Worm (Caenorhabditis elegans): ENCODE results near the gene ptr-20.
A peak's percentile ranks its signal among the peaks of the same experiment; 100 is the strongest.

Gene ptr-20

DNA sequence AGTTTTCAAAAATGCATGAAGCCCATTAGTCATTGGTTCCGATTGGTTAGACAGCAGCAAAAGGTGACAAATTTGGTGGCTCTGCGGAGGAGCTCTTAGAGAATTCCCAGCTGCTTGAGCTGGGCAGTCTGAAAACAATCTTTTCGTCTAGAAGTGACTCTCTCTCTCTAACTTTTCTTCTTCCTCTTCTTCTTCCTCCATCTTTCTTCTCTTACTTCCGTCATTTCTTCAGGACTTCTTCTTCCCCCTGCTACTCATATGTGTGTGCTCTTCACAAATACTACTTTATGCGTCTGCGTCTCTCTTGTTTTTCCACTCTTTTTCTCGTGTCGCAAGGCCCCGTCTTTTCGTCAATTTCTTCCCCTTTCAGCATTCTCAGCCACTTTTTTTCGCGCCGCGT, 32.0 kb downstream of the ptr-20 start (continued):
- TF ChIP-seq duxl-1 (tag; optimal IDR thresholded peaks at IDR 0.05; ENCODE audit: poor library complexity), result no peak
- no peak for TF ChIP-seq nhr-25 (tag; optimal IDR thresholded peaks at IDR 0.05; ENCODE audit: borderline replicate concordance, insufficient read depth)
- TF ChIP-seq spr-1 (tag; optimal IDR thresholded peaks at IDR 0.05), result no peak
- peak; percentile 36 for TF ChIP-seq dve-1 (tag; optimal IDR thresholded peaks at IDR 0.05; ENCODE audit: insufficient read depth)
- TF ChIP-seq madf-5 (GFP tag; IDR thresholded peaks at IDR 0.05), result no peak
- no peak for TF ChIP-seq zag-1 (tag; optimal IDR thresholded peaks at IDR 0.05)

DNA sequence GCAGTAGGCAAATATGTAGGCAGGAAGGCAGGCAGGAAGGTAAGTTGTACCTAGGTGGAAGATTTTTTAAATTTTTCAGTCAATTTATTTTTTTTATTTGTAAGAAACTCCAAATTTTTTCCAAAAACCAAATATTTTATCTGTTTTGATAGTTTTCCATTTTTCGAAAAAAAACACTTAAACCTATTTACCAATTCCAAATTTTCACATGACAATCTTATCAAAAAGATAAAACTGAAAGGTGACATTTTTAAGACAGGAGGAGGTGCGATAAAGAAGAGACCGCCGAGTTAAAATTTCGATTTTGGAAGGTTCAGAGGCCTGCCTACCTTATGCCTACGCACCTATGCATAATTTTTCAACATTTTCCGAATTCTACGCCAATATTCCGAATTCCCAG, 33.0 kb downstream of the ptr-20 start:
- TF ChIP-seq Y105C5A.15 (GFP tag; IDR thresholded peaks at IDR 0.05) (no peak), ztf-11 (tag; optimal IDR thresholded peaks at IDR 0.05) (no peak), daf-16 (GFP tag; optimal IDR thresholded peaks at IDR 0.05) (no peak), daf-16 (tag; optimal IDR thresholded peaks at IDR 0.05) (peak; percentile 80), dmd-6 (GFP tag; IDR thresholded peaks at IDR 0.05) (peak; percentile 59), ctbp-1 (GFP tag; IDR thresholded peaks at IDR 0.05) (no peak), dve-1 (tag; optimal IDR thresholded peaks at IDR 0.05; ENCODE audit: insufficient read depth) (peak; percentile 46), R02D3.7 (tag; optimal IDR thresholded peaks at IDR 0.05) (no peak), F37D6.2 (tag; optimal IDR thresholded peaks at IDR 0.05) (no peak), snpc-4 (tag; optimal IDR thresholded peaks at IDR 0.05) (no peak), zip-2 (tag; optimal IDR thresholded peaks at IDR 0.05) (no peak), rbr-2 (tag; optimal IDR thresholded peaks at IDR 0.05) (no peak), nhr-25 (tag; optimal IDR thresholded peaks at IDR 0.05; ENCODE audit: borderline replicate concordance, insufficient read depth) (no peak), jun-1 (tag; optimal IDR thresholded peaks at IDR 0.05) (no peak), nhr-76 (tag; optimal IDR thresholded peaks at IDR 0.05) (no peak), ceh-62 (tag; optimal IDR thresholded peaks at IDR 0.05) (no peak), T20F7.1 (GFP tag; optimal IDR thresholded peaks at IDR 0.05) (no peak), zip-11 (GFP tag; IDR thresholded peaks at IDR 0.05) (no peak), pqm-1 (tag; optimal IDR thresholded peaks at IDR 0.05) (peak; percentile 25), lin-15B (tag; optimal IDR thresholded peaks at IDR 0.05) (no peak), nhr-6 (tag; optimal IDR thresholded peaks at IDR 0.05) (no peak), ceh-82 (tag; optimal IDR thresholded peaks at IDR 0.05) (no peak), ceh-28 (tag; optimal IDR thresholded peaks at IDR 0.05) (no peak), ZK546.5 (tag; optimal IDR thresholded peaks at IDR 0.05) (no peak), hlh-11 (tag; optimal IDR thresholded peaks at IDR 0.05) (peak; percentile 38), attf-4 (tag; optimal IDR thresholded peaks at IDR 0.05) (no peak), sdz-12 (GFP tag; optimal IDR thresholded peaks at IDR 0.05) (no peak), unc-62 (GFP tag; optimal IDR thresholded peaks at IDR 0.05 in 1 of 2) (no peak), unc-62 (tag; optimal IDR thresholded peaks at IDR 0.05) (no peak), duxl-1 (tag; optimal IDR thresholded peaks at IDR 0.05; ENCODE audit: poor library complexity) (no peak), mdt-29 (GFP tag; IDR thresholded peaks at IDR 0.05) (no peak), lin-38 (GFP tag; IDR thresholded peaks at IDR 0.05) (no peak), nhr-28 (tag; optimal IDR thresholded peaks at IDR 0.05) (no peak), nhr-77 (tag; optimal IDR thresholded peaks at IDR 0.05) (no peak), vab-7 (GFP tag; IDR thresholded peaks at IDR 0.05) (no peak), hmg-1.1 (GFP tag; IDR thresholded peaks at IDR 0.05) (no peak), spr-1 (tag; optimal IDR thresholded peaks at IDR 0.05) (no peak), hlh-30 (tag; optimal IDR thresholded peaks at IDR 0.05; ENCODE audit: insufficient read depth) (no peak), lin-39 (tag; optimal IDR thresholded peaks at IDR 0.05) (no peak), hif-1 (tag; optimal IDR thresholded peaks at IDR 0.05) (no peak), ceh-32 (tag; optimal IDR thresholded peaks at IDR 0.05; ENCODE audit: poor library complexity) (no peak), aly-2 (tag; optimal IDR thresholded peaks at IDR 0.05) (no peak)

Data from whole organism, L4 larva.